Worm (Caenorhabditis elegans): Measurements from ENCODE around the gene gly-1.
"Not testable (repeated sequence)": the region's sequence is repeated elsewhere in the genome, so short reads cannot be mapped to it uniquely, and the experiment has no call there.

Gene gly-1

ce11 chrII:10924669-10925068 lies 22.7 kb upstream of the gly-1 start:
- no peak for TF ChIP-seq unc-39 (tag; optimal IDR thresholded peaks at IDR 0.05)
- no peak for TF ChIP-seq mbf-1 (tag; optimal IDR thresholded peaks at IDR 0.05)
- no peak for TF ChIP-seq nhr-77 (tag; optimal IDR thresholded peaks at IDR 0.05)
- no peak for TF ChIP-seq skn-1 (tag; optimal IDR thresholded peaks at IDR 0.05)
- TF ChIP-seq sma-9 (GFP tag; optimal IDR thresholded peaks at IDR 0.05) = peak; percentile 82
- no peak for TF ChIP-seq sma-9 (tag; optimal IDR thresholded peaks at IDR 0.05)
- TF ChIP-seq sma-3 (GFP tag; optimal IDR thresholded peaks at IDR 0.05) = peak; percentile 59
- TF ChIP-seq fos-1 (tag; optimal IDR thresholded peaks at IDR 0.05) = peak; percentile 96
- TF ChIP-seq nhr-21 (tag; optimal IDR thresholded peaks at IDR 0.05) = peak; percentile 17
- TF ChIP-seq gmeb-1 (tag; optimal IDR thresholded peaks at IDR 0.05) = peak; percentile 38
- TF ChIP-seq nhr-237 (tag; optimal IDR thresholded peaks at IDR 0.05) = no peak
- peak in 1 of 2 experiments; percentile 36 for TF ChIP-seq lsy-2 (tag; optimal IDR thresholded peaks at IDR 0.05)
- peak; percentile 63 for TF ChIP-seq crh-2 (tag; optimal IDR thresholded peaks at IDR 0.05)
- no peak for TF ChIP-seq ama-1 (optimal IDR thresholded peaks at IDR 0.05)

- TF ChIP-seq nhr-77 (tag; optimal IDR thresholded peaks at IDR 0.05) (no peak), fos-1 (tag; optimal IDR thresholded peaks at IDR 0.05) (no peak), alr-1 (tag; optimal IDR thresholded peaks at IDR 0.05) (no peak), sma-9 (GFP tag; optimal IDR thresholded peaks at IDR 0.05) (no peak), sma-9 (tag; optimal IDR thresholded peaks at IDR 0.05) (no peak), C34F6.9 (tag; optimal IDR thresholded peaks at IDR 0.05) (no peak), mab-5 (tag; optimal IDR thresholded peaks at IDR 0.05) (no peak), ceh-82 (tag; optimal IDR thresholded peaks at IDR 0.05) (no peak), lin-13 (GFP tag; optimal IDR thresholded peaks at IDR 0.05) (no peak), nhr-237 (tag; optimal IDR thresholded peaks at IDR 0.05) (no peak), unc-62 (GFP tag; optimal IDR thresholded peaks at IDR 0.05) (no peak), nhr-11 (tag; optimal IDR thresholded peaks at IDR 0.05) (no peak), snpc-4 (tag; optimal IDR thresholded peaks at IDR 0.05) (no peak)
Observed at ce11 chrII:10923948-10924347, 21.9 kb upstream of the gly-1 start, which contains the start of gene Y19D2B.2. Gene Y19D2B.2 (plus strand): TSS chrII:10924248.

ce11 chrII:10922874-10923273 lies 20.9 kb upstream of the gly-1 start, which contains the start of gene Y19D2B.1:
Gene Y19D2B.1 (minus strand): TSS chrII:10922974.
- not testable (repeated sequence) for TF ChIP-seq elt-3, nhr-12, snpc-4 (tag; optimal IDR thresholded peaks at IDR 0.05)

- TF ChIP-seq fos-1 (tag; optimal IDR thresholded peaks at IDR 0.05) (peak; percentile 60), ztf-11 (tag; optimal IDR thresholded peaks at IDR 0.05) (no peak)
Observed at ce11 chrII:10918293-10918756, 16.3 kb upstream of the gly-1 start, which contains the start of gene tba-4. Gene tba-4 (plus strand): TSS chrII:10918706.

ce11 chrII:10917174-10917573 lies 15.2 kb upstream of the gly-1 start, which contains the start of gene F44F4.10:
Gene F44F4.10 (minus strand): TSS chrII:10917274.
- TF ChIP-seq alr-1 (tag; optimal IDR thresholded peaks at IDR 0.05) (no peak), mab-5 (tag; optimal IDR thresholded peaks at IDR 0.05) (no peak)

ce11 chrII:10915732-10916131 lies 13.7 kb upstream of the gly-1 start, which contains the start of gene F44F4.9:
Gene F44F4.9 (minus strand): TSS chrII:10915832.
- no peak for TF ChIP-seq nhr-25 (tag; optimal IDR thresholded peaks at IDR 0.05)

- TF ChIP-seq dmd-4 (tag; optimal IDR thresholded peaks at IDR 0.05) (no peak), sma-3 (GFP tag; optimal IDR thresholded peaks at IDR 0.05) (no peak), mbf-1 (tag; optimal IDR thresholded peaks at IDR 0.05) (no peak), lsy-2 (tag; optimal IDR thresholded peaks at IDR 0.05) (no peak)
Observed at ce11 chrII:10914366-10914765, 12.4 kb upstream of the gly-1 start, which contains the start of gene F44F4.15. Gene F44F4.15 (plus strand): TSS chrII:10914666.

ce11 chrII:10912995-10913394 lies 11.0 kb upstream of the gly-1 start:
- TF ChIP-seq aly-2 (tag; optimal IDR thresholded peaks at IDR 0.05) (no peak), ZK546.5 (tag; optimal IDR thresholded peaks at IDR 0.05) (no peak), lsy-2 (tag; optimal IDR thresholded peaks at IDR 0.05) (no peak), blmp-1 (tag; optimal IDR thresholded peaks at IDR 0.05; ENCODE audit: insufficient read depth) (no peak), dmd-4 (tag; optimal IDR thresholded peaks at IDR 0.05) (no peak), ztf-11 (tag; optimal IDR thresholded peaks at IDR 0.05) (no peak), unc-39 (tag; optimal IDR thresholded peaks at IDR 0.05) (no peak), fos-1 (tag; optimal IDR thresholded peaks at IDR 0.05) (no peak), sma-3 (GFP tag; optimal IDR thresholded peaks at IDR 0.05) (no peak)

All from whole organism, L2 larva.